Worm (Caenorhabditis elegans) whole organism, late embryonic: ENCODE data around the gene K03B8.14.

Experiments used
- nhr-11 ChIP-seq: fragments of 150-350 bp; optimal IDR thresholded peaks from 2 replicates; lab custom pipeline; 2014; ENCODE audit warnings: missing biosample characterization, missing genetic modification characterization
- pha-4 ChIP-seq: fragments of 150-350 bp; optimal IDR thresholded peaks from 2 replicates; lab custom pipeline; 2018; ENCODE audit warnings: missing biosample characterization, missing genetic modification reagents, missing genetic modification characterization
- ref-2 ChIP-seq: sonication (generic microtip); optimal IDR thresholded peaks from 2 replicates; lab custom pipeline; 2016; ENCODE audit warnings: missing genetic modification characterization, missing compliant biosample characterization

DNA sequence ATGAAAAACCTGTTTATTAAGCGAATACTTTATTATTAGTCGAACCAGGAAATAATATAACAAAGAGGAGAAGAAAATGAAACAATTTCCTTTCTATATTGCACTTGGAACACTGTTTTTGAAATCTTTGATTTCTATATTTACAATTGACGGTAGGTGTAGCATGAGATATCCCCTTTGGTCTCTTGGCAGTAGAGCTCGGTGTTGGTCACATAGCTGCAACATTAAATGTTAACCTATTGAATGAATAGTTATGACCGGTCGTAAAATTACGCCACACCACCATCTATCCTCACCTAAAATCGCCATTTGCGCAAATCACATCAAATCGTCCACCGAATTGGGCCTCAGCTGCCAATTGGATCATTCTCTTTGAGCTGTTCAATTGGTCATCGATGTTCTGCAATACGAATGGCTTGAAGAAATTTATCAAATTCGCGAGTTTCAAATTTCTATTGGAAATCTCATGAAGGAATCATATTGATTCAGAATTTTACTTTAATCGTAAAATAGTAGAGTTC lies 45.4 kb upstream of the K03B8.14 start:
- no peak for TF ChIP-seq ref-2 (tag; lab: Kevin White, UChicago)
- TF ChIP-seq pha-4 (tag; lab: Kevin White, UChicago), result no peak
- TF ChIP-seq nhr-11 (tag; lab: Kevin White, UChicago), result no peak
